Worm (Caenorhabditis elegans): ENCODE data around the gene inx-11.

The inx-11 gene

ce11 chrV:12484585-12484984, 2.4 kb upstream of the inx-11 start, which contains the start of gene srt-39:
Gene srt-39 (plus strand): TSS chrV:12484885.
- no peak for TF ChIP-seq unc-62 (GFP tag; optimal IDR thresholded peaks at IDR 0.05)

ce11 chrV:12488002-12488401, 968 bp downstream of the inx-11 start:
- TF ChIP-seq unc-62 (GFP tag; optimal IDR thresholded peaks at IDR 0.05) = no peak

DNA sequence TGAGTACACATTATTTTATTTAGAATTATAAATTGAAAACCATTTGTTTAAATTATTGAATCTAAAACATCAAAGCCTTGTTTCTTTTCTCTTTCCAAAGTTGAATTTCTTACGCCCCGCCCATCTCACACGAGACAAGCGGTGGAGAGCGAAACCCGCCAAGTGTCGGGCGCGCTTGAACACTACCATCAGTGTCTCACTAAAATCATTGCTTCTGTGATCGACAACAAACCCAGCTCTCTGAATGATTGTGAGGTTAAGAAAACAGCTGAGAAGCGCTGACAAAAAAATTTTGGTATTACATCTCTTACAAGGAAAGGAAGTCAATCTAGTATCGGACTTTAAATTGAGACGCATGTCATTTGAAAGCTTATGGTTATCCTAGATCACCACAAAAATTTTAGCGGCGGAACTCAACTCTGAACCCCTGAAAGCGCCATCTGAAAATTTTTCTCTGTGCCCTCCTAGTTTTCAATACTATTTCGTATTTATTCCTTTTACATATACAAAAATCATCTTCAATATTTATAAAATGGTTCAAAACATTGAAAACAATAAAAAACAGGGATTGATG, 4.1 kb downstream of the inx-11 start:
- TF ChIP-seq unc-62 (GFP tag; optimal IDR thresholded peaks at IDR 0.05) = no peak

DNA sequence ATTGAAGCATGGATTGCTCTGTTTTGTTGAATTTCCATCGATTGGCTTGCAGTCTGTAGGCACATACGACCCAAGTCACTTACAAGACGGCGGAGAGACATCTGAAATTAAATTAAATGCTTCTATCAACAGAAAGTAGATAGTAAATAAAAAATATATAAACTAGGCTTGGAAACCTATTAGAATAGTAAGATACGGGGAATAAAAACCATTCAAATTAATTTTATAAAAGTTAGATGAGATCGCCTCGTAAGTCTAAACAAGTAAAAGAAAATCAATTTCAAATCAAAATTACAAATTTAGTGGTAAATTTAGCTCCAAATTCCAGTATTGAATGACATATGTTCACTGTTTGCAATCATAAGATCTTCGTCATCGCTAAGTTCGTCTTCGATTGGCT, 7.5 kb downstream of the inx-11 start, which contains the start of gene mrps-11:
TSS of gene mrps-11 (minus strand) at position 101 of the 400 bp plus-strand sequence.
- TF ChIP-seq unc-62 (GFP tag; optimal IDR thresholded peaks at IDR 0.05) = no peak

- TF ChIP-seq unc-62 (GFP tag; optimal IDR thresholded peaks at IDR 0.05) = no peak
Measured at ce11 chrV:12497725-12498263, 10.8 kb downstream of the inx-11 start, which contains the start of the genes W04D2.4 and rbm-25. Gene W04D2.4 (minus strand): TSS chrV:12497755. Gene rbm-25 (plus strand): TSS chrV:12498213.

ce11 chrV:12503494-12503893, 16.5 kb downstream of the inx-11 start, which contains the start of gene T28H10.1:
Gene T28H10.1 (plus strand): TSS chrV:12503794.
- no peak for TF ChIP-seq unc-62 (GFP tag; optimal IDR thresholded peaks at IDR 0.05)

ce11 chrV:12505730-12506129, 18.7 kb downstream of the inx-11 start:
- TF ChIP-seq unc-62 (GFP tag; optimal IDR thresholded peaks at IDR 0.05) = no peak

DNA sequence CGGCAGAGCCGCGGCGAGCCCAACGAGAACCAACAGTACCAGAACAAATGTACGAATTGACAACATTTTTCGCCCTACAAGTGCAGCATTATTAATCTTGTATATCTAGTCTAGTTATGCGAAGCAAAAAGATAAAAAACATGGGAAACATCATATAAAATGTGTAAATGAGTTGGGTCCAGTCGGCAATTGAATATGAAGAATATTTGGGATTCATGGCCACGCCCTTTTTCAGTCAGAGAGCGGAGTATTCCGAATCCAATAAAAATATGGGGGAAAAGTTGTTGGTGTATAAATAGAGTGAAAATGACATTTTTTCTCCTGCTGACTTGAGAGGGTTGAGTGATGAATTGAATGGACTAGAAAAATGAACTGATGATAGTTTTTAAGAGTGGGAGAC, 19.2 kb downstream of the inx-11 start, which contains the start of gene nlp-46:
TSS of gene nlp-46 (minus strand) at position 101 of the 400 bp plus-strand sequence.
- TF ChIP-seq unc-62 (GFP tag; optimal IDR thresholded peaks at IDR 0.05) = no peak

DNA sequence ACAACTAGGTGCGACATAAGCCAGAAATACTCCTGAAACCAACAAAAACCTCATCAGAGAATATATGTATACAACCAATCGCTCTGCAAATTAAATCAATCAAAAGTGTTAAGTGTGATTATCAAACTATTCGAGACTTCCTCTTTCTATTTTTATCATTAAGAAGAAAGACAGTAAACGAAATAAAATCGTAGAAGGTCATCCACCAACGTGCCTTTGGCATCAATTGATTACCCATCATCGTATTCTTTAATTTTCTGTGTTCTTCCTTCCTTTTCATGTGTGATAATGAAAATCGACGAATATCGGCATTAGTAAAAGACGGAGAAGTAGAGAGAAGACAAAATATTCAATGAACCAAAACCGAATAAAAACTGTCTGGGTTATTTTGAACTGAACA, 24.9 kb downstream of the inx-11 start:
- no peak for TF ChIP-seq unc-62 (GFP tag; optimal IDR thresholded peaks at IDR 0.05)

ce11 chrV:12512773-12513172, 25.7 kb downstream of the inx-11 start, which contains the start of the genes T28H10.2 and lgmn-1:
Gene T28H10.2 (minus strand): TSS chrV:12512949.
Gene lgmn-1 (plus strand): TSS chrV:12513056.
- no peak for TF ChIP-seq unc-62 (GFP tag; optimal IDR thresholded peaks at IDR 0.05)

- no peak for TF ChIP-seq unc-62 (GFP tag; optimal IDR thresholded peaks at IDR 0.05)
Measured at ce11 chrV:12513900-12514299, 26.9 kb downstream of the inx-11 start.

ce11 chrV:12517148-12517547, 30.1 kb downstream of the inx-11 start, which contains the start of gene cal-1:
Gene cal-1 (minus strand): TSS chrV:12517248.
- TF ChIP-seq unc-62 (GFP tag; optimal IDR thresholded peaks at IDR 0.05) = no peak

- TF ChIP-seq unc-62 (GFP tag; optimal IDR thresholded peaks at IDR 0.05) = no peak
Measured at ce11 chrV:12517757-12518156, 30.7 kb downstream of the inx-11 start.

DNA sequence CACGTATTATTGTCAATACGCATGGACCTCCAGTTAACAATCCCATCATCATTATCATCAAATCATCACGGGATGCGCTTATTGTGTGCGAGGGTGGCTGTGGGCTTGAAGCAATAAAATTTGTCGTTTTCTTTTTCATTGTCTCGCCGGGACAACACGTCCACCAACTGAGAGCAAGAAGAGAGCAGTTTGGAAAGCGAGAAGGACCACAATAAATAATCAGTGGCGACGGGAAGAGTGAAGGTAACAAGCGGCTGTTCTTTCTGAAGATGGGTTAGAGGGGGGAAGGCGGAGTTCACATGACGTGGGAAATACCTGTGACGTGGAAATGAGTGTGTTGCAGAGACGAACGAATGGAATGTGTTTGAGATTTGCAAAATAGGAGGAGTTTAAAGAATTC, 31.7 kb downstream of the inx-11 start:
- TF ChIP-seq unc-62 (GFP tag; optimal IDR thresholded peaks at IDR 0.05) = no peak

DNA sequence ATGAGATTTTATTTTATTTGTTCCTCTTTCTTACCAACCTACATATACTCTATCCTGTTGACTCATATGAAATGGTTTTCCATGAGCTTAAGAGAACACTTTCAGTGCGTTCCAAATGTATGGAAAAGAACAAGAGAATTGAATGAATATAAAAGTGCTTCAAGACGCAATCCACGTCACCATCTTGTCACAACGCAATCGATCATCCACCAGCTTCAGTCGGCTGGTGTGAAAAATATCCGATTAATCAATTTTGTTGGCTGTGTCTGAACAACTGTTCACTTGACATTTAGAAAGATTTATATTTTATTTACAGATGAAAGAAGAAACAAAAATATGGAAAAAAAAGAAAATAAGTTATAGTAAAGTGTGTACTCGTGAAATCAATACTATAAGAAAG, 36.3 kb downstream of the inx-11 start:
- no peak for TF ChIP-seq unc-62 (GFP tag; optimal IDR thresholded peaks at IDR 0.05)

- no peak for TF ChIP-seq unc-62 (GFP tag; optimal IDR thresholded peaks at IDR 0.05)
Measured at ce11 chrV:12525526-12525925, 38.5 kb downstream of the inx-11 start, which contains the start of gene dyf-4. Gene dyf-4 (minus strand): TSS chrV:12525738.

- TF ChIP-seq unc-62 (GFP tag; optimal IDR thresholded peaks at IDR 0.05) = no peak
Measured at ce11 chrV:12526124-12526523, 39.1 kb downstream of the inx-11 start.

Data from whole organism, dauer.